Worm (Caenorhabditis elegans): Measurements from ENCODE around the gene C17H12.8.

DNA sequence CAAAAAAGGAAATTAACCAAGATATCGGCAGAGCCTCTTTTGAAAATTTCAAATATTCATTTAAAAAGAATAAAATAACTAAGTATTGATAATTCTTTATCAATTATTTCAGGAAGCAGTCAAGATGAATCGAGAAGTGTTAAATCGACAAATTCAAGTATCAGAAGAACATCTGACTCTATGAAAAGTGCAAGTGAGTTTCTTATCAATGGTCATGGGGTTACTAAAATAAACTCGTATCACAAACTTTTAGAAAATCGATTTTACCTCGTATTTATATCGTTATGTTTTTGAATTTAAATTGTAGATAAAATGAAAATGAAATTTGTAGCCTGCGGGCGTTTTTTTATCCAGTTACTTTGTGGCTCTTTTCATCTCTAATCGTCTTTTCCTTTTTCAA is 46.9 kb upstream of the C17H12.8 start:
- no peak for TF ChIP-seq B0310.2 (tag; optimal IDR thresholded peaks at IDR 0.05)
- no peak for TF ChIP-seq flt-1 (GFP tag; IDR thresholded peaks at IDR 0.05)
- TF ChIP-seq ama-1 (optimal IDR thresholded peaks at IDR 0.05), result no peak
- no peak for TF ChIP-seq hmbx-1 (tag; optimal IDR thresholded peaks at IDR 0.05)
- TF ChIP-seq ceh-36 (tag; optimal IDR thresholded peaks at IDR 0.05), result no peak
- TF ChIP-seq hmg-4 (GFP tag; optimal IDR thresholded peaks at IDR 0.05), result no peak
- no peak for TF ChIP-seq tbx-11 (GFP tag; IDR thresholded peaks at IDR 0.05)
- TF ChIP-seq hnd-1 (tag; optimal IDR thresholded peaks at IDR 0.05), result no peak
